Worm (Caenorhabditis elegans): ENCODE data around the gene Y17G9B.8.

The Y17G9B.8 gene

DNA sequence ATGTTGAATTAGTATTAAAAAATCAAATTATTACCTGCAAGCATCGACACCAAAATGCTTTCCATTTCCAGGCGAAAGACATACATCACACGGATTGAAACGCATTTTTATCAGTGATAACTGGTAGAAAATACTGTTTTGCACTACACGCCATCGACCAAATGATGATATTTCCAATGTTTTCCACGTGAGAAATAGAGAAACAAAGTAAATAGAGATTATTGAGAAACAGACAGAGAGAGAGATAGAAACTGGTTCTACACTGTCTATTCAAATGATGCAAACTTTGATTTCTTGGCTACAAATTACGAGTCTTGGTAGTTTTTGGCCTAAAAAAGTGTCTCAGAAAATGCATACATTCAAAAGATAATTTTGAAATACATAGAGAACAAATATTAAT is 29.7 kb upstream of the Y17G9B.8 start, which contains the start of gene nhr-104 (continued):
- TF ChIP-seq alr-1 (tag; optimal IDR thresholded peaks at IDR 0.05; ENCODE audit: borderline replicate concordance) (no peak), nhr-47 (tag; optimal IDR thresholded peaks at IDR 0.05) (no peak), C04F5.9 (tag; optimal IDR thresholded peaks at IDR 0.05) (no peak), elt-2 (tag; optimal IDR thresholded peaks at IDR 0.05) (peak; percentile 45), snu-23 (GFP tag; optimal IDR thresholded peaks at IDR 0.05) (peak; percentile 61), nhr-19 (GFP tag; conservative IDR thresholded peaks at IDR 0.05) (no peak; the same call in 1 of the 2 replicates), zip-4 (GFP tag; optimal IDR thresholded peaks at IDR 0.05) (no peak), elt-3 (tag; optimal IDR thresholded peaks at IDR 0.05) (peak in 3 of 6 experiments; percentile 40 to 73 (median 41)), ceh-82 (tag; optimal IDR thresholded peaks at IDR 0.05) (peak in 1 of 3 experiments; percentile 7), unc-86 (tag; optimal IDR thresholded peaks at IDR 0.05) (no peak), ets-5 (GFP tag; IDR thresholded peaks at IDR 0.05) (no peak), unc-98 (GFP tag; IDR thresholded peaks at IDR 0.05) (no peak), pag-3 (tag; optimal IDR thresholded peaks at IDR 0.05; ENCODE audit: borderline replicate concordance, insufficient read depth) (peak; percentile 47), nhr-90 (tag; optimal IDR thresholded peaks at IDR 0.05; ENCODE audit: poor library complexity) (peak; percentile 47), snpc-4 (tag; optimal IDR thresholded peaks at IDR 0.05) (no peak), nhr-12 (tag; optimal IDR thresholded peaks at IDR 0.05) (no peak), mdl-1 (tag; optimal IDR thresholded peaks at IDR 0.05) (peak in 1 of 2 experiments; percentile 13), Y116A8C.19 (tag; optimal IDR thresholded peaks at IDR 0.05; ENCODE audit: borderline replicate concordance) (no peak), dsc-1 (tag; optimal IDR thresholded peaks at IDR 0.05) (no peak), mef-2 (tag; optimal IDR thresholded peaks at IDR 0.05) (no peak), hpl-2 (GFP tag; optimal IDR thresholded peaks at IDR 0.05) (no peak), hlh-17 (GFP tag; optimal IDR thresholded peaks at IDR 0.05; ENCODE audit: borderline replicate concordance) (no peak), aha-1 (tag; optimal IDR thresholded peaks at IDR 0.05) (no peak), fos-1 (tag; optimal IDR thresholded peaks at IDR 0.05) (no peak), ztf-11 (tag; optimal IDR thresholded peaks at IDR 0.05) (no peak), nhr-71 (tag; optimal IDR thresholded peaks at IDR 0.05) (no peak), sox-4 (tag; optimal IDR thresholded peaks at IDR 0.05) (no peak), fkh-4 (tag; optimal IDR thresholded peaks at IDR 0.05; ENCODE audit: borderline replicate concordance) (no peak), lin-13 (GFP tag; optimal IDR thresholded peaks at IDR 0.05) (no peak), unc-130 (tag; optimal IDR thresholded peaks at IDR 0.05) (no peak), aly-2 (tag; optimal IDR thresholded peaks at IDR 0.05) (no peak), jun-1 (tag; optimal IDR thresholded peaks at IDR 0.05) (peak; percentile 28), nhr-85 (tag) (peak; percentile 85), tlp-1 (tag; optimal IDR thresholded peaks at IDR 0.05) (no peak), xbp-1 (tag; optimal IDR thresholded peaks at IDR 0.05) (no peak), nhr-28 (tag; optimal IDR thresholded peaks at IDR 0.05) (no peak), efl-3 (GFP tag; optimal IDR thresholded peaks at IDR 0.05) (no peak), ceh-90 (tag; optimal IDR thresholded peaks at IDR 0.05) (no peak), nhr-20 (tag; optimal IDR thresholded peaks at IDR 0.05) (peak; percentile 65), nhr-237 (tag; optimal IDR thresholded peaks at IDR 0.05) (peak; percentile 8), ceh-63 (GFP tag; optimal IDR thresholded peaks at IDR 0.05) (no peak), hlh-4 (tag; optimal IDR thresholded peaks at IDR 0.05) (no peak), lir-3 (tag; optimal IDR thresholded peaks at IDR 0.05; ENCODE audit: poor library complexity) (no peak), C34B4.2 (tag; optimal IDR thresholded peaks at IDR 0.05) (no peak), grh-1 (GFP tag; IDR thresholded peaks at IDR 0.05) (peak; percentile 87), mab-9 (GFP tag; IDR thresholded peaks at IDR 0.05) (no peak)

Measured in whole organism, L1 larva.